Fruit fly (Drosophila melanogaster) whole organism, prepupa: Measurements from ENCODE around the gene CG7916.

Source experiments
- CG10631 ChIP-seq: fragments of 200-800 bp; sonication (Bioruptor generic); optimal IDR thresholded peaks from 2 replicates; lab custom pipeline; 2016; ENCODE audit warnings: missing biosample characterization, missing genetic modification characterization
- CG11294 ChIP-seq: fragments of 200-800 bp; sonication (Bioruptor generic); IDR thresholded peaks from 2 replicates; pipeline ENCODE4 v1.3.6; 2022; ENCODE audit warnings: missing biosample characterization, missing genetic modification characterization
- CG1621 ChIP-seq: fragments of 200-800 bp; sonication (Bioruptor generic); optimal IDR thresholded peaks from 3 replicates; lab custom pipeline; 2018; ENCODE audit warnings: missing biosample characterization, mild to moderate bottlenecking, missing genetic modification characterization
- CG16779 ChIP-seq: fragments of 200-800 bp; sonication (Bioruptor generic); optimal IDR thresholded peaks from 3 replicates; lab custom pipeline; 2017; ENCODE audit warnings: missing biosample characterization, mild to moderate bottlenecking, missing genetic modification characterization
- CG3032 ChIP-seq: fragments of 200-800 bp; optimal IDR thresholded peaks from 2 replicates; lab custom pipeline; 2019; ENCODE audit warnings: missing biosample characterization, mild to moderate bottlenecking, missing genetic modification characterization, moderate library complexity
- CG32006 ChIP-seq: fragments of 200-800 bp; sonication (Bioruptor generic); optimal IDR thresholded peaks from 3 replicates; lab custom pipeline; 2017; ENCODE audit warnings: missing biosample characterization, mild to moderate bottlenecking, missing genetic modification characterization
- CG34406 ChIP-seq: fragments of 200-800 bp; sonication (Bioruptor generic); optimal IDR thresholded peaks from 3 replicates; lab custom pipeline; 2016; ENCODE audit warnings: missing biosample characterization, missing genetic modification characterization
- CG4318 ChIP-seq: fragments of 200-800 bp; sonication (Bioruptor generic); optimal IDR thresholded peaks from 3 replicates; lab custom pipeline; 2017; ENCODE audit warnings: missing biosample characterization, mild to moderate bottlenecking, missing genetic modification characterization
- CG6163 ChIP-seq: fragments of 200-800 bp; sonication (Bioruptor generic); IDR thresholded peaks from 3 replicates; pipeline ENCODE4 v1.3.6; 2022; ENCODE audit warnings: missing biosample characterization, missing genetic modification characterization
- CG6276 ChIP-seq: fragments of 200-800 bp; sonication (Bioruptor generic); optimal IDR thresholded peaks from 2 replicates; lab custom pipeline; 2017; ENCODE audit warnings: missing biosample characterization, mild to moderate bottlenecking, missing genetic modification characterization
- CG6792 ChIP-seq: fragments of 200-800 bp; sonication (Bioruptor generic); optimal IDR thresholded peaks from 3 replicates; lab custom pipeline; 2016; ENCODE audit warnings: missing biosample characterization, missing genetic modification characterization
- CG6808 ChIP-seq: fragments of 200-800 bp; sonication (Bioruptor generic); optimal IDR thresholded peaks from 3 replicates; lab custom pipeline; 2017; ENCODE audit warnings: missing biosample characterization, missing genetic modification characterization, mild to moderate bottlenecking, moderate library complexity, missing genetic modification reagents
- CG6854 ChIP-seq: fragments of 200-800 bp; sonication (Bioruptor generic); optimal IDR thresholded peaks from 2 replicates; lab custom pipeline; 2017; ENCODE audit warnings: missing biosample characterization, mild to moderate bottlenecking, missing genetic modification characterization
- CG7368 ChIP-seq: fragments of 200-800 bp; sonication (Bioruptor generic); optimal IDR thresholded peaks from 3 replicates; lab custom pipeline; 2016; ENCODE audit warnings: missing biosample characterization, missing genetic modification characterization
- CG9139 ChIP-seq: fragments of 200-800 bp; sonication (Bioruptor generic); optimal IDR thresholded peaks from 3 replicates; lab custom pipeline; 2017; ENCODE audit warnings: missing biosample characterization, mild to moderate bottlenecking, missing genetic modification characterization
- Eip75B ChIP-seq: fragments of 200-800 bp; sonication (Bioruptor generic); optimal IDR thresholded peaks from 3 replicates; lab custom pipeline; 2016; ENCODE audit warnings: missing biosample characterization, missing genetic modification characterization
- Hr38 ChIP-seq: sonication (Bioruptor generic); optimal IDR thresholded peaks from 2 replicates; lab custom pipeline; 2016; ENCODE audit warnings: missing biosample characterization, missing genetic modification characterization
- Hr39 ChIP-seq: fragments of 200-800 bp; sonication (Bioruptor generic); optimal IDR thresholded peaks from 2 replicates; lab custom pipeline; 2016; ENCODE audit warnings: missing biosample characterization, missing genetic modification characterization
- Lpt ChIP-seq: fragments of 200-800 bp; sonication (Bioruptor generic); optimal IDR thresholded peaks from 3 replicates; lab custom pipeline; 2016; ENCODE audit warnings: missing biosample characterization, missing genetic modification characterization
- Met ChIP-seq: fragments of 200-800 bp; sonication (Bioruptor generic); optimal IDR thresholded peaks from 3 replicates; lab custom pipeline; 2016; ENCODE audit warnings: missing biosample characterization, missing genetic modification characterization
- OdsH ChIP-seq: fragments of 200-800 bp; sonication (Bioruptor generic); optimal IDR thresholded peaks from 3 replicates; lab custom pipeline; 2016; ENCODE audit warnings: missing biosample characterization, missing genetic modification characterization
- Sox14 ChIP-seq: fragments of 200-800 bp; sonication (Bioruptor generic); optimal IDR thresholded peaks from 3 replicates; lab custom pipeline; 2016; ENCODE audit warnings: missing biosample characterization, missing genetic modification characterization
- Sox15 ChIP-seq: fragments of 200-800 bp; sonication (Bioruptor generic); optimal IDR thresholded peaks from 3 replicates; lab custom pipeline; 2016; ENCODE audit warnings: missing biosample characterization, missing genetic modification characterization
- acj6 ChIP-seq: fragments of 200-800 bp; sonication (Bioruptor generic); optimal IDR thresholded peaks from 3 replicates; lab custom pipeline; 2016; ENCODE audit warnings: missing biosample characterization, missing genetic modification characterization
- cyc ChIP-seq: fragments of 200-800 bp; sonication (Bioruptor generic); optimal IDR thresholded peaks from 3 replicates; lab custom pipeline; 2016; ENCODE audit warnings: missing biosample characterization, missing genetic modification characterization
- dsx ChIP-seq: fragments of 200-800 bp; optimal IDR thresholded peaks from 3 replicates; lab custom pipeline; 2019; ENCODE audit warnings: missing biosample characterization, mild to moderate bottlenecking, missing genetic modification characterization, moderate library complexity; ENCODE audit not compliant: poor library complexity, severe bottlenecking
- eg ChIP-seq: fragments of 200-800 bp; sonication (Bioruptor generic); IDR thresholded peaks from 3 replicates; pipeline ENCODE4 v1.3.6; 2022; ENCODE audit warnings: missing biosample characterization, missing genetic modification characterization
- esn ChIP-seq: fragments of 200-800 bp; sonication (Bioruptor generic); optimal IDR thresholded peaks from 2 replicates; lab custom pipeline; 2016; ENCODE audit warnings: missing biosample characterization, mild to moderate bottlenecking, missing genetic modification characterization, moderate library complexity
- fd85E ChIP-seq: fragments of 200-800 bp; sonication (Bioruptor generic); optimal IDR thresholded peaks from 3 replicates; lab custom pipeline; 2016; ENCODE audit warnings: missing biosample characterization, missing genetic modification characterization
- fkh ChIP-seq: fragments of 200-800 bp; sonication (Bioruptor generic); optimal IDR thresholded peaks from 3 replicates; lab custom pipeline; 2017; ENCODE audit warnings: missing biosample characterization, mild to moderate bottlenecking, missing genetic modification characterization, moderate library complexity
- lz ChIP-seq: fragments of 200-800 bp; sonication (Bioruptor generic); optimal IDR thresholded peaks from 3 replicates; lab custom pipeline; 2016; ENCODE audit warnings: missing biosample characterization, missing genetic modification characterization
- net ChIP-seq: fragments of 200-800 bp; sonication (Bioruptor generic); optimal IDR thresholded peaks from 3 replicates; lab custom pipeline; 2016; ENCODE audit warnings: missing biosample characterization, missing genetic modification characterization
- pdm3 ChIP-seq: fragments of 200-800 bp; sonication (Bioruptor generic); optimal IDR thresholded peaks from 3 replicates; lab custom pipeline; 2016; ENCODE audit warnings: missing biosample characterization, missing genetic modification characterization
- ss ChIP-seq, 2 experiments: fragments of 200-800 bp; sonication (Bioruptor generic); optimal IDR thresholded peaks; 2 replicates in 1 of 2; 3 replicates in 1 of 2; lab custom pipeline; 2017 to 2018; ENCODE audit warnings: mild to moderate bottlenecking in 2 of 2, missing biosample characterization in 2 of 2, missing genetic modification characterization in 2 of 2, moderate library complexity in 1 of 2
- svp ChIP-seq: fragments of 200-800 bp; sonication (Bioruptor generic); peaks from one replicate; lab custom pipeline; 2016; ENCODE audit warnings: missing biosample characterization, missing genetic modification characterization
- vri ChIP-seq: fragments of 200-800 bp; sonication (Bioruptor generic); optimal IDR thresholded peaks from 3 replicates; lab custom pipeline; 2016; ENCODE audit warnings: missing biosample characterization, mild to moderate bottlenecking, missing genetic modification characterization

Gene CG7916

dm6 chr2L:13813604-13814178 lies 32.9 kb upstream of the CG7916 start, which contains the start of gene Sos:
Gene Sos (plus strand): TSS chr2L:13813816.
- no peak for TF ChIP-seq CG16779
- TF ChIP-seq CG6163 (GFP tag; lab: Robert Waterston, UW) = no peak
- TF ChIP-seq ss (GFP tag; optimal IDR thresholded peaks at IDR 0.05; lab: Kevin White, UChicago) = no peak
- no peak for TF ChIP-seq esn
- TF ChIP-seq svp (GFP tag; lab: Kevin White, UChicago) = no peak
- no peak for TF ChIP-seq pdm3 (GFP tag; lab: Kevin White, UChicago)
- TF ChIP-seq CG4318 (GFP tag; lab: Kevin White, UChicago) = no peak
- no peak for TF ChIP-seq CG11294 (GFP tag; lab: Robert Waterston, UW)
- TF ChIP-seq lz (GFP tag; lab: Kevin White, UChicago) = no peak
- no peak for TF ChIP-seq fkh (GFP tag; lab: Kevin White, UChicago)
- TF ChIP-seq cyc = no peak
- TF ChIP-seq CG10631 = no peak
- no peak for TF ChIP-seq CG7368 (GFP tag; lab: Kevin White, UChicago)
- TF ChIP-seq CG3032 (tag; lab: Kevin White, UChicago) = no peak
- TF ChIP-seq acj6 (GFP tag; lab: Kevin White, UChicago) = no peak
- no peak for TF ChIP-seq Eip75B (GFP tag; lab: Kevin White, UChicago)
- TF ChIP-seq OdsH = no peak
- no peak for TF ChIP-seq net (GFP tag; lab: Kevin White, UChicago)

dm6 chr2L:13820176-13820575 lies 26.4 kb upstream of the CG7916 start:
- TF ChIP-seq ss (GFP tag; optimal IDR thresholded peaks at IDR 0.05; lab: Kevin White, UChicago) (no peak), CG6808 (GFP tag; lab: Kevin White, UChicago) (no peak), eg (GFP tag; lab: Robert Waterston, UW) (no peak), Hr38 (no peak), CG9139 (no peak), CG6276 (GFP tag; lab: Kevin White, UChicago) (no peak), CG6792 (no peak), CG6854 (GFP tag; lab: Kevin White, UChicago) (no peak)

dm6 chr2L:13820948-13821347 lies 25.6 kb upstream of the CG7916 start, which contains the start of gene b:
Gene b (plus strand): TSS chr2L:13821248.
- TF ChIP-seq net (GFP tag; lab: Kevin White, UChicago) = no peak
- TF ChIP-seq CG32006 (GFP tag; lab: Kevin White, UChicago) = no peak
- no peak for TF ChIP-seq CG1621 (tag; lab: Kevin White, UChicago)
- TF ChIP-seq vri (GFP tag; lab: Kevin White, UChicago) = no peak
- no peak for TF ChIP-seq CG3032 (tag; lab: Kevin White, UChicago)
- no peak for TF ChIP-seq Hr39 (GFP tag; lab: Kevin White, UChicago)
- TF ChIP-seq fd85E (GFP tag; lab: Kevin White, UChicago) = no peak
- TF ChIP-seq Lpt (GFP tag; lab: Kevin White, UChicago) = no peak
- TF ChIP-seq CG16779 = no peak
- TF ChIP-seq Sox14 = no peak
- TF ChIP-seq pdm3 (GFP tag; lab: Kevin White, UChicago) = no peak
- TF ChIP-seq lz (GFP tag; lab: Kevin White, UChicago) = no peak
- no peak for TF ChIP-seq Met (GFP tag; lab: Kevin White, UChicago)
- TF ChIP-seq Sox15 (GFP tag; lab: Kevin White, UChicago) = no peak
- TF ChIP-seq CG34406 (GFP tag; lab: Kevin White, UChicago) = no peak

dm6 chr2L:13827557-13827956 lies 19.0 kb upstream of the CG7916 start, which contains the start of gene PolG1:
Gene PolG1 (minus strand): TSS chr2L:13827772.
- TF ChIP-seq Lpt (GFP tag; lab: Kevin White, UChicago) (no peak), dsx (GFP tag; lab: Kevin White, UChicago) (no peak), fkh (GFP tag; lab: Kevin White, UChicago) (no peak), CG1621 (tag; lab: Kevin White, UChicago) (peak; percentile 77), CG6808 (GFP tag; lab: Kevin White, UChicago) (no peak)
